Worm (Caenorhabditis elegans) whole organism, L2 larva: ENCODE measurements around the gene asp-2.

ENCODE experiments used
- ama-1 ChIP-seq: fragments of 150-350 bp; optimal IDR thresholded peaks from 2 replicates; lab custom pipeline; 2018; ENCODE audit warnings: inconsistent platforms
- ceh-82 ChIP-seq: fragments of 150-350 bp; optimal IDR thresholded peaks from 2 replicates; lab custom pipeline; 2014; ENCODE audit warnings: missing biosample characterization, missing genetic modification characterization
- egl-27 ChIP-seq: sonication (generic microtip); optimal IDR thresholded peaks from 3 replicates; lab custom pipeline; 2017; ENCODE audit warnings: missing biosample characterization, missing genetic modification reagents, missing genetic modification characterization
- elt-3 ChIP-seq: sonication (generic microtip); optimal IDR thresholded peaks from 2 replicates; lab custom pipeline; 2017; ENCODE audit warnings: missing biosample characterization, missing genetic modification characterization
- nhr-23 ChIP-seq: fragments of 150-350 bp; optimal IDR thresholded peaks from 2 replicates; lab custom pipeline; 2014; ENCODE audit warnings: missing biosample characterization, missing genetic modification reagents, missing genetic modification characterization
- skn-1 ChIP-seq: sonication (generic microtip); optimal IDR thresholded peaks from 2 replicates; lab custom pipeline; 2017; ENCODE audit warnings: missing biosample characterization, missing genetic modification characterization
- sma-3 ChIP-seq: sonication (generic microtip); optimal IDR thresholded peaks from 2 replicates; lab custom pipeline; 2016; ENCODE audit warnings: missing genetic modification reagents, missing genetic modification characterization, missing compliant biosample characterization
- unc-62 ChIP-seq: fragments of 150-350 bp; optimal IDR thresholded peaks from 2 replicates; lab custom pipeline; 2014; ENCODE audit warnings: missing biosample characterization, missing genetic modification reagents, missing genetic modification characterization
- ztf-11 ChIP-seq: sonication (generic microtip); optimal IDR thresholded peaks from 2 replicates; lab custom pipeline; 2017; ENCODE audit warnings: missing biosample characterization, missing genetic modification characterization

ce11 chrV:9194055-9194454 is 8.8 kb upstream of the asp-2 start:
- TF ChIP-seq elt-3 (tag; lab: Kevin White, UChicago) (no peak), ama-1 (no peak), skn-1 (no peak), unc-62 (GFP tag; lab: Kevin White, UChicago) (no peak), ceh-82 (no peak), ztf-11 (no peak), sma-3 (GFP tag; lab: Kevin White, UChicago) (no peak), nhr-23 (tag; lab: Kevin White, UChicago) (no peak), egl-27 (tag; lab: Kevin White, UChicago) (no peak)
